Worm (Caenorhabditis elegans): ENCODE measurements around the gene mcu-1.

mcu-1 gene

ce11 chrIV:5946602-5947444, 7.8 kb upstream of the mcu-1 start, which contains the start of gene inx-7 (continued):
- TF ChIP-seq dpl-1 (GFP tag; optimal IDR thresholded peaks at IDR 0.05): no peak
- TF ChIP-seq rnt-1 (tag; optimal IDR thresholded peaks at IDR 0.05): peak; percentile 21
- TF ChIP-seq hlh-4 (tag; optimal IDR thresholded peaks at IDR 0.05): no peak
- no peak for TF ChIP-seq ets-5 (GFP tag; IDR thresholded peaks at IDR 0.05)
- TF ChIP-seq pqm-1 (tag; optimal IDR thresholded peaks at IDR 0.05): no peak

- TF ChIP-seq nhr-20 (tag; optimal IDR thresholded peaks at IDR 0.05): no peak
- TF ChIP-seq nhr-84 (tag; optimal IDR thresholded peaks at IDR 0.05): no peak
These were observed 6.4 kb upstream of the mcu-1 start for ce11 chrIV:5945455-5945854.

DNA sequence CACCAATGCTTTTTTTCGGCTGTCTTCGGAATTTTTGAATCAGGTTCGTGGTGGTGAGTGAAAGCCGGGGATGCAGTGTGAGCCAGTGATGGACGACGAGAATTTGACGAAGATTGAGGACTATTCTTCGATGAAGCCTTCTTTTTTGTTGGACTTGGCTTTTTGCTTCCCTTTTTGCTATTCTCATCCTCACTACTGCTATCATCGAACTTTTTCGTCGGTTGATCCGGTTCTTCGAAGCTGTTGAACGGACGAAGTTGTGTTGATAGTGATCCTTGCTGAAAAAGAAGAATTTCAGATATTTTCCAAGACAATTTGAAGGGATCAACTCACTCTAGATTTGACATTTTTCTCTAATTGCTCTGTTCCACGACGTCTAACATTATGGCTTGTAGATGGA, 5.1 kb upstream of the mcu-1 start:
- TF ChIP-seq irx-1 (tag; optimal IDR thresholded peaks at IDR 0.05) (no peak), zag-1 (tag; optimal IDR thresholded peaks at IDR 0.05) (no peak), snu-23 (GFP tag; optimal IDR thresholded peaks at IDR 0.05) (no peak), elt-2 (tag; optimal IDR thresholded peaks at IDR 0.05) (no peak), ces-1 (GFP tag; optimal IDR thresholded peaks at IDR 0.05) (no peak), ceh-88 (GFP tag; IDR thresholded peaks at IDR 0.05) (no peak), tlp-1 (tag; optimal IDR thresholded peaks at IDR 0.05) (no peak), fkh-8 (tag; optimal IDR thresholded peaks at IDR 0.05) (no peak), unc-86 (tag; optimal IDR thresholded peaks at IDR 0.05) (no peak), egl-27 (tag; optimal IDR thresholded peaks at IDR 0.05) (no peak), pag-3 (tag; optimal IDR thresholded peaks at IDR 0.05; ENCODE audit: borderline replicate concordance, insufficient read depth) (no peak), lin-15B (tag; optimal IDR thresholded peaks at IDR 0.05) (no peak)

ce11 chrIV:5941236-5941976, 2.4 kb upstream of the mcu-1 start, which contains the start of gene pfkb-1.2:
Gene pfkb-1.2 (plus strand): TSS chrIV:5941926.
- no peak for TF ChIP-seq dsc-1 (tag; optimal IDR thresholded peaks at IDR 0.05)
- TF ChIP-seq lin-14 (GFP tag; optimal IDR thresholded peaks at IDR 0.05): peak; percentile 46
- no peak for TF ChIP-seq hlh-4 (tag; optimal IDR thresholded peaks at IDR 0.05)
- TF ChIP-seq nhr-77 (tag; optimal IDR thresholded peaks at IDR 0.05): no peak
- peak; percentile 52 for TF ChIP-seq blmp-1 (tag; optimal IDR thresholded peaks at IDR 0.05)
- TF ChIP-seq snu-23 (GFP tag; optimal IDR thresholded peaks at IDR 0.05): peak; percentile 2
- TF ChIP-seq nhr-28 (tag; optimal IDR thresholded peaks at IDR 0.05): no peak
- peak; percentile 38 for TF ChIP-seq nhr-85 (tag)
- peak; percentile 17 for TF ChIP-seq rnt-1 (tag; optimal IDR thresholded peaks at IDR 0.05)
- TF ChIP-seq efl-1 (optimal IDR thresholded peaks at IDR 0.05): no peak
- TF ChIP-seq efl-1 (GFP tag; optimal IDR thresholded peaks at IDR 0.05 in 1 of 2): peak in 1 of 2 experiments; percentile 19

DNA sequence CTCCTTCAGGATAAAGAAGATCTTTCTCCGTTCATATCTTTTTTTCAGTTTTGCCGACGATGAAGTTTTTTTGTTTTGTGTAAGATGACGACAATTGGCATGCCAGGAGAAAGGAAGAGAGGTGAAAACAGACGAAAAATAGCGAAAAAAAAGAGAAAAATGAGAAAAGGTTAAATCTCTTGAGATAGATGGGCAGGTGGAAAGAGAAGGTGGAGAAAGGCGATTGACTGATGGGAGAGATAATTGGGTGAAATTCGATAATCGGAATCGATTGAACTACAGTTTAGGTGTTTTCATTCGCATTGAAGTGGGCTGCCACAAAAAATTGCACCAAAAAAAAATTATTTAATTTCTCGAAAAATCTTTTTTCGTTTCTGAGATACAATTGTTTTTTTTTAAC, 1.6 kb upstream of the mcu-1 start:
- no peak for TF ChIP-seq ets-5 (GFP tag; IDR thresholded peaks at IDR 0.05)
- TF ChIP-seq snu-23 (GFP tag; optimal IDR thresholded peaks at IDR 0.05): peak; percentile 42
- TF ChIP-seq pag-3 (tag; optimal IDR thresholded peaks at IDR 0.05; ENCODE audit: borderline replicate concordance, insufficient read depth): peak; percentile 98
- no peak for TF ChIP-seq efl-3 (GFP tag; optimal IDR thresholded peaks at IDR 0.05)
- TF ChIP-seq ceh-90 (tag; optimal IDR thresholded peaks at IDR 0.05): no peak
- TF ChIP-seq mef-2 (tag; optimal IDR thresholded peaks at IDR 0.05): no peak
- TF ChIP-seq nhr-77 (tag; optimal IDR thresholded peaks at IDR 0.05): no peak
- no peak for TF ChIP-seq fkh-10 (GFP tag; optimal IDR thresholded peaks at IDR 0.05)
- TF ChIP-seq lin-39 (tag; optimal IDR thresholded peaks at IDR 0.05): no peak
- peak; percentile 76 for TF ChIP-seq lin-14 (GFP tag; optimal IDR thresholded peaks at IDR 0.05)
- peak; percentile 29 for TF ChIP-seq rnt-1 (tag; optimal IDR thresholded peaks at IDR 0.05)
- no peak for TF ChIP-seq Y116A8C.19 (tag; optimal IDR thresholded peaks at IDR 0.05; ENCODE audit: borderline replicate concordance)
- TF ChIP-seq blmp-1 (tag; optimal IDR thresholded peaks at IDR 0.05): peak; percentile 98
- no peak for TF ChIP-seq unc-30 (tag; optimal IDR thresholded peaks at IDR 0.05)
- TF ChIP-seq C04F5.9 (tag; optimal IDR thresholded peaks at IDR 0.05): no peak
- TF ChIP-seq nhr-71 (tag; optimal IDR thresholded peaks at IDR 0.05): peak; percentile 16
- TF ChIP-seq mab-9 (GFP tag; IDR thresholded peaks at IDR 0.05): no peak
- peak in 1 of 2 experiments; percentile 34 for TF ChIP-seq lsy-2 (tag; optimal IDR thresholded peaks at IDR 0.05)
- no peak for TF ChIP-seq hlh-4 (tag; optimal IDR thresholded peaks at IDR 0.05)
- peak; percentile 58 for TF ChIP-seq nhr-20 (tag; optimal IDR thresholded peaks at IDR 0.05)
- no peak for TF ChIP-seq sptf-1 (tag; optimal IDR thresholded peaks at IDR 0.05)
- TF ChIP-seq nhr-19 (GFP tag; conservative IDR thresholded peaks at IDR 0.05): no peak
- TF ChIP-seq grh-1 (GFP tag; IDR thresholded peaks at IDR 0.05): no peak
- no peak for TF ChIP-seq vab-15 (tag; optimal IDR thresholded peaks at IDR 0.05)
